Worm (Caenorhabditis elegans) whole organism, L2 larva: ENCODE data around the gene rpoa-1.

Experiments used
- C34F6.9 ChIP-seq: fragments of 150-350 bp; optimal IDR thresholded peaks from 2 replicates; lab custom pipeline; 2014; ENCODE audit warnings: missing biosample characterization, missing genetic modification characterization
- R02D3.7 ChIP-seq: fragments of 150-350 bp; optimal IDR thresholded peaks from 2 replicates; lab custom pipeline; 2014; ENCODE audit warnings: missing biosample characterization, missing genetic modification characterization
- ZK546.5 ChIP-seq: sonication (generic microtip); optimal IDR thresholded peaks from 2 replicates; lab custom pipeline; 2017; ENCODE audit warnings: missing biosample characterization, missing genetic modification characterization
- gmeb-1 ChIP-seq: fragments of 150-350 bp; optimal IDR thresholded peaks from 2 replicates; lab custom pipeline; 2014; ENCODE audit warnings: missing biosample characterization, missing genetic modification characterization
- nhr-10 ChIP-seq: sonication (generic microtip); optimal IDR thresholded peaks from 2 replicates; lab custom pipeline; 2017; ENCODE audit warnings: missing biosample characterization, missing genetic modification characterization
- nhr-11 ChIP-seq: fragments of 150-350 bp; optimal IDR thresholded peaks from 2 replicates; lab custom pipeline; 2014; ENCODE audit warnings: missing biosample characterization, missing genetic modification characterization

DNA sequence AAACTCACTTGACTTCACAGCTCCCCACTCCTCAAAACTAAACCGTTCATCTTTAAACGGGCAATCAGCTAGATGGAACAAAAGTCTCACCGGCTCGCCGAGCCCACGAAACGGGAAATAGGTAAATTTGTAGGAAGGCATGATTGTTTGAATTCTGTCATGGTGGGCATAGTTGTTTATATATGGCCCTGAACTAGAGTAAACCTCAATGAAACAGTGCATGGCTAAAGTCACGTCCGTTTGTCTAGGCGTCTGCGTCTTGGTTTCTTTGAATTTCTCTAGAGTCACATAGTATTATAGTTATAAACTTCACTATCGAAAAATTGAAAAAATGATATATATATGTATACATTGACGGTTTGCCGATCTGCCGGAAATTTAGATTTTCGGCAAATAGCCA, 67.6 kb downstream of the rpoa-1 start, which contains the start of gene gst-19:
- no peak for TF ChIP-seq ZK546.5 (tag; lab: Kevin White, UChicago)
- no peak for TF ChIP-seq nhr-10 (tag; lab: Kevin White, UChicago)
- TF ChIP-seq C34F6.9: no peak
- TF ChIP-seq R02D3.7 (tag; lab: Kevin White, UChicago): no peak
- no peak for TF ChIP-seq nhr-11 (tag; lab: Kevin White, UChicago)
- no peak for TF ChIP-seq gmeb-1 (tag; lab: Kevin White, UChicago)
